Worm (Caenorhabditis elegans) whole organism, mixed stage, embryonic: ENCODE data around the gene nhr-60.

ENCODE experiments used
- ceh-39 ChIP-seq: fragments of 150-350 bp; optimal IDR thresholded peaks from 2 replicates; lab custom pipeline; 2014; ENCODE audit warnings: missing biosample characterization, missing genetic modification characterization
- ceh-83 ChIP-seq: fragments of 200-800 bp; sonication (Bioruptor generic); optimal IDR thresholded peaks from 2 replicates; lab custom pipeline; 2018; ENCODE audit warnings: mild to moderate bottlenecking, missing genetic modification characterization, missing compliant biosample characterization
- drap-1 ChIP-seq: fragments of 200-800 bp; sonication (Bioruptor generic); optimal IDR thresholded peaks from 3 replicates; lab custom pipeline; 2018; ENCODE audit warnings: mild to moderate bottlenecking, missing genetic modification characterization, missing compliant biosample characterization
- elt-1 ChIP-seq: sonication (generic microtip); optimal IDR thresholded peaks from 2 replicates; lab custom pipeline; 2017; ENCODE audit warnings: missing genetic modification characterization, mild to moderate bottlenecking, missing compliant biosample characterization, antibody characterized with exemption, moderate library complexity, borderline replicate concordance; ENCODE audit not compliant: insufficient read depth
- elt-3 ChIP-seq: fragments of 150-350 bp; optimal IDR thresholded peaks from 2 replicates; lab custom pipeline; 2014; ENCODE audit warnings: missing biosample characterization, missing genetic modification characterization
- nhr-2 ChIP-seq: fragments of 150-350 bp; optimal IDR thresholded peaks from 2 replicates; lab custom pipeline; 2014; ENCODE audit warnings: missing biosample characterization, missing genetic modification characterization
- nhr-76 ChIP-seq: sonication (generic microtip); optimal IDR thresholded peaks from 2 replicates; lab custom pipeline; 2017; ENCODE audit warnings: missing biosample characterization, missing genetic modification characterization
- pha-4 ChIP-seq: fragments of 150-350 bp; optimal IDR thresholded peaks from 2 replicates; lab custom pipeline; 2018; ENCODE audit warnings: missing biosample characterization, missing genetic modification reagents, missing genetic modification characterization
- snpc-4 ChIP-seq: fragments of 150-350 bp; optimal IDR thresholded peaks from 2 replicates; lab custom pipeline; 2014; ENCODE audit warnings: missing biosample characterization, missing genetic modification characterization
- sptf-1 ChIP-seq: sonication (generic microtip); optimal IDR thresholded peaks from 2 replicates; lab custom pipeline; 2017; ENCODE audit warnings: mild to moderate bottlenecking, missing genetic modification characterization, moderate library complexity, missing compliant biosample characterization
- unc-62 ChIP-seq: fragments of 150-350 bp; optimal IDR thresholded peaks from 2 replicates; lab custom pipeline; 2014; ENCODE audit warnings: missing biosample characterization, missing genetic modification reagents, missing genetic modification characterization
- ztf-11 ChIP-seq: fragments of 150-350 bp; optimal IDR thresholded peaks from 2 replicates; lab custom pipeline; 2014; ENCODE audit warnings: missing biosample characterization, missing genetic modification characterization

DNA sequence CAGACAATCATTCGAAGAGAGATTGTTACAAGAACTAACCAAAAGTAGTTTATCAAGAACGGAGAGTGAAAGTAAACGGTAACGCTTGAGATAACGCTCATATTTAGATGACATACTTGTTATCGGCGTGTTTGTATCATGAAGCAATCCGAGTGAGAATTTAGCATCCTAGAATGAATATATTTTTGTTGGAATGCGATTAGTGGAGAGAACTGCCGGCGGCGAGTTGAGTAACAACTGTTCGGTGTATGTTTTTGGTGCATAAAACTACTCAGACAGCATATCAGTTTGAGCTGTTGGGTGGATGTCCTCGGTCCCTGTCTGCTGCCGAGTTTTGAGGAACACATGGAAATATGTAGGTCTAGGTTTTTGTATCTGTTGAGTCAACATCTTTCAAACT is 39.5 kb downstream of the nhr-60 start, which contains the start of gene T23D5.3:
- TF ChIP-seq unc-62 (GFP tag; lab: Kevin White, UChicago) (no peak), ceh-83 (GFP tag; lab: Kevin White, UChicago) (no peak), nhr-76 (tag; lab: Kevin White, UChicago) (no peak), ceh-39 (tag; lab: Kevin White, UChicago) (no peak), sptf-1 (tag; lab: Kevin White, UChicago) (no peak), snpc-4 (tag; lab: Kevin White, UChicago) (no peak), nhr-2 (no peak), drap-1 (GFP tag; lab: Kevin White, UChicago) (no peak), ztf-11 (tag; lab: Kevin White, UChicago) (no peak), pha-4 (tag; lab: Kevin White, UChicago) (no peak), elt-3 (tag; lab: Kevin White, UChicago) (no peak), elt-1 (tag; lab: Kevin White, UChicago) (no peak)
